Worm (Caenorhabditis elegans) whole organism, midembryonic: ENCODE measurements around the gene Y39G8B.10.

Source experiments
- ref-1 ChIP-seq: fragments of 200-800 bp; sonication (Bioruptor generic); conservative IDR thresholded peaks from 2 replicates; pipeline ENCODE4 v1.3.6; 2022; ENCODE audit warnings: missing genetic modification reagents, missing genetic modification characterization, missing compliant biosample characterization
- ztf-29 ChIP-seq: fragments of 200-800 bp; sonication (Bioruptor generic); IDR thresholded peaks from 2 replicates; pipeline ENCODE4 v1.3.6; 2022; ENCODE audit warnings: missing genetic modification reagents, missing genetic modification characterization, missing compliant biosample characterization

- TF ChIP-seq ztf-29 (no peak), ref-1 (GFP tag; lab: Robert Waterston, UW) (no peak)
Measured at ce11 chrII:14006210-14006609, 23.3 kb upstream of the Y39G8B.10 start, which contains the start of gene F01D5.6.
